Worm (Caenorhabditis elegans): ENCODE measurements around the gene rpt-4.
A peak's percentile ranks its signal among the peaks of the same experiment; 100 is the strongest.

DNA sequence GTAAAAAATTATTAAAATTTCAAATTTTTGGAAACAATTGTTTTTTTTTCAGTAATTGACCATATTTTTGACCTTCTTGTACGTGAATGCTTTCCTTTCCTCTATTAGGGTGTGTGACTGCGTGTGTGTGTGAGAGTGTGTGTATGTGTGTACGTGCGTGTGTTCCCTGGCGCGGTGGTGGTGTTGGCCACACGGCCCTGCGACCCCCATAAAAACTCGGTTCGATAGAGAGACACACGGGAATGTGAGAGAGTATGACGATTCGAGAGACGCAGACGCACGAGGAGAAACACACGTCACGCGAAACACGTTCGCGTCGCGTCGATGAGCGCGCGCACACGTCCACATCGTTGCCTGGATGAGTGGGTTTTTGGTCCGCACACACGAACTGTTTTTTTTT, 27.2 kb downstream of the rpt-4 start:
- TF ChIP-seq blmp-1 (tag; optimal IDR thresholded peaks at IDR 0.05; ENCODE audit: insufficient read depth) (no peak), egl-27 (tag; optimal IDR thresholded peaks at IDR 0.05) (peak; percentile 57), skn-1 (tag; optimal IDR thresholded peaks at IDR 0.05) (no peak), unc-62 (GFP tag; optimal IDR thresholded peaks at IDR 0.05) (no peak), ceh-82 (tag; optimal IDR thresholded peaks at IDR 0.05) (no peak), elt-3 (tag; optimal IDR thresholded peaks at IDR 0.05) (no peak), lin-11 (tag; optimal IDR thresholded peaks at IDR 0.05) (peak; percentile 32), nhr-77 (tag; optimal IDR thresholded peaks at IDR 0.05) (no peak), ztf-4 (tag; optimal IDR thresholded peaks at IDR 0.05) (no peak), ztf-11 (tag; optimal IDR thresholded peaks at IDR 0.05) (no peak), ama-1 (optimal IDR thresholded peaks at IDR 0.05) (no peak), fos-1 (tag; optimal IDR thresholded peaks at IDR 0.05) (peak; percentile 74)

Data from whole organism, L2 larva.